Worm (Caenorhabditis elegans): ENCODE results near the gene lin-15A.

Gene lin-15A

DNA sequence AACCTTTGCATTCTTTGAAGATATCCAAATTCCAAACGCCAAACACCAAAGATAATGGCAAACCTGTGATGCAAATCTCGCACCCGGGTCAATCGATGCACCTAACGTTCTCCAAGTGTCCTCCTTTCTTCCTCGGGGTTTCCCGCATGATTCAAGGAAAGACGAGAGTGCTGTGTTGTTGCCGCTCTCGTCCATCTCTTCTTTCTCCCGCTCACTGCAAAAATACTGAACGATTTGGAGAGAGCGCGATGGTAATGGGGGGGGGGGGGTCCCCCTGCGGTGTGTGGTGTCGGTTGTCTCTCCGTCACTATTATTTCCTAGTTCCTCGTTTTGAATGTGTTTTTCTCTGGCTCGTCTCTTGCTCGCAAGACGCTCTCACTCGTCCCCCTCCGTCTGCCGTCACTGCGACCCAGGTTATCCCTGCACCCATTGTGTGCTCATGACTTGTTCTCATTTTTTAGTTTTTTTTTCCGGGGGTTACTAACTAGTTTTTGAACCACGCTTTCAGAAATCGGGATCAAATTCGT is 24.3 kb upstream of the lin-15A start:
- no peak for TF ChIP-seq ZK546.5 (tag; optimal IDR thresholded peaks at IDR 0.05)
- TF ChIP-seq Y55F3AM.14 (GFP tag; optimal IDR thresholded peaks at IDR 0.05) = peak; percentile 88
- TF ChIP-seq fos-1 (tag; optimal IDR thresholded peaks at IDR 0.05) = peak; percentile 78
- TF ChIP-seq nhr-23 (tag; optimal IDR thresholded peaks at IDR 0.05) = no peak
- no peak for TF ChIP-seq peb-1 (tag; optimal IDR thresholded peaks at IDR 0.05)
- TF ChIP-seq mbf-1 (tag; optimal IDR thresholded peaks at IDR 0.05) = no peak
- no peak for TF ChIP-seq lin-39 (tag; optimal IDR thresholded peaks at IDR 0.05)
- TF ChIP-seq dmd-4 (tag; optimal IDR thresholded peaks at IDR 0.05) = no peak
- TF ChIP-seq crh-2 (tag; optimal IDR thresholded peaks at IDR 0.05) = peak; percentile 62
- peak; percentile 25 for TF ChIP-seq sma-3 (GFP tag; optimal IDR thresholded peaks at IDR 0.05)
- peak; percentile 18 for TF ChIP-seq ceh-16 (tag; optimal IDR thresholded peaks at IDR 0.05)
- peak; percentile 84 to 89 for TF ChIP-seq mdl-1 (tag; optimal IDR thresholded peaks at IDR 0.05)
- peak; percentile 78 for TF ChIP-seq sem-4 (tag; optimal IDR thresholded peaks at IDR 0.05)
- TF ChIP-seq ama-1 (optimal IDR thresholded peaks at IDR 0.05) = no peak
- peak; percentile 98 for TF ChIP-seq sma-9 (GFP tag; optimal IDR thresholded peaks at IDR 0.05)
- TF ChIP-seq sma-9 (tag; optimal IDR thresholded peaks at IDR 0.05) = peak; percentile 83
- TF ChIP-seq nhr-21 (tag; optimal IDR thresholded peaks at IDR 0.05) = peak; percentile 73
- peak; percentile 78 for TF ChIP-seq lin-11 (tag; optimal IDR thresholded peaks at IDR 0.05)
- peak; percentile 92 for TF ChIP-seq nhr-129 (tag; optimal IDR thresholded peaks at IDR 0.05)
- TF ChIP-seq F13H6.1 (tag; optimal IDR thresholded peaks at IDR 0.05) = peak; percentile 98
- peak; percentile 1 for TF ChIP-seq nhr-12 (tag; optimal IDR thresholded peaks at IDR 0.05)
- TF ChIP-seq C34F6.9 (tag; optimal IDR thresholded peaks at IDR 0.05) = peak; percentile 76
- TF ChIP-seq unc-39 (tag; optimal IDR thresholded peaks at IDR 0.05) = no peak
- TF ChIP-seq nhr-11 (tag; optimal IDR thresholded peaks at IDR 0.05) = no peak
- peak; percentile 2 for TF ChIP-seq snpc-4 (tag; optimal IDR thresholded peaks at IDR 0.05)
- TF ChIP-seq nhr-25 (tag; optimal IDR thresholded peaks at IDR 0.05) = peak; percentile 51
- TF ChIP-seq elt-3 (tag; optimal IDR thresholded peaks at IDR 0.05) = no peak
- TF ChIP-seq blmp-1 (tag; optimal IDR thresholded peaks at IDR 0.05; ENCODE audit: insufficient read depth) = no peak
- peak; percentile 73 for TF ChIP-seq mab-5 (tag; optimal IDR thresholded peaks at IDR 0.05)
- no peak for TF ChIP-seq nhr-237 (tag; optimal IDR thresholded peaks at IDR 0.05)
- TF ChIP-seq alr-1 (tag; optimal IDR thresholded peaks at IDR 0.05) = no peak
- TF ChIP-seq ztf-4 (tag; optimal IDR thresholded peaks at IDR 0.05) = peak; percentile 83
- TF ChIP-seq egl-27 (tag; optimal IDR thresholded peaks at IDR 0.05) = peak; percentile 88
- no peak for TF ChIP-seq ztf-11 (tag; optimal IDR thresholded peaks at IDR 0.05)
- TF ChIP-seq lsy-2 (tag; optimal IDR thresholded peaks at IDR 0.05) = peak; percentile 19 to 71
- peak; percentile 3 for TF ChIP-seq nhr-6 (tag; optimal IDR thresholded peaks at IDR 0.05)
- TF ChIP-seq unc-55 (GFP tag; optimal IDR thresholded peaks at IDR 0.05) = peak; percentile 86
- TF ChIP-seq aly-2 (tag; optimal IDR thresholded peaks at IDR 0.05) = no peak
- no peak for TF ChIP-seq elt-1 (tag; optimal IDR thresholded peaks at IDR 0.05)
- no peak for TF ChIP-seq skn-1 (tag; optimal IDR thresholded peaks at IDR 0.05)
- TF ChIP-seq unc-62 (GFP tag; optimal IDR thresholded peaks at IDR 0.05) = no peak
- TF ChIP-seq zag-1 (tag; optimal IDR thresholded peaks at IDR 0.05) = peak; percentile 90
- no peak for TF ChIP-seq ztf-1 (GFP tag; conservative IDR thresholded peaks at IDR 0.05)
- peak; percentile 70 for TF ChIP-seq lin-13 (GFP tag; optimal IDR thresholded peaks at IDR 0.05)
- peak; percentile 42 for TF ChIP-seq nhr-10 (tag; optimal IDR thresholded peaks at IDR 0.05)
- TF ChIP-seq ceh-82 (tag; optimal IDR thresholded peaks at IDR 0.05) = peak; percentile 9
- no peak for TF ChIP-seq nhr-77 (tag; optimal IDR thresholded peaks at IDR 0.05)
- TF ChIP-seq R02D3.7 (tag; optimal IDR thresholded peaks at IDR 0.05) = no peak
- TF ChIP-seq gmeb-1 (tag; optimal IDR thresholded peaks at IDR 0.05) = peak; percentile 32

All from whole organism, L2 larva.